Worm (Caenorhabditis elegans): ENCODE measurements around the gene nlp-80.

DNA sequence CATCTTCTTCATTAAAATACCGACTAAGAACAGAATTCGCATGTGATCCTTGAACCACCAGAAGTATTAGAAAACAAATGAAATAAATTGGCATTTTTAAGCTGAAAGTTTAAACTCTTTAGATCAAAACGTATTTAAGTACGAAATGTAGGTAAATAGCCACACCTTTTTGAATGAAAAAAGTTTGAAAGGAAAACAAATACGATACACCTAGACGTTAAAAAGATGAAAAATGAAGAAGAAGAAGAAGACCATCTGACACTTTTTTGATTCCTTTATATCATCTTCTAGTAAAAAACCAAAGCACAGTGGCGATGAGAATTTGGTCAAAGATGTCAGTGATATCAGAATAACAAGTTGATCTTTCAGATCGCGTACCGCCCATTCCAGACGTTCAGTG lies 30.5 kb upstream of the nlp-80 start, which contains the start of gene Y42A5A.3:
- no peak for TF ChIP-seq snpc-4 (tag; optimal IDR thresholded peaks at IDR 0.05)
- TF ChIP-seq mdl-1 (tag; optimal IDR thresholded peaks at IDR 0.05), result no peak
- TF ChIP-seq lin-39 (tag; optimal IDR thresholded peaks at IDR 0.05), result no peak
- TF ChIP-seq ceh-16 (tag; optimal IDR thresholded peaks at IDR 0.05), result no peak
- no peak for TF ChIP-seq ama-1 (optimal IDR thresholded peaks at IDR 0.05)
- no peak for TF ChIP-seq elt-2 (tag; optimal IDR thresholded peaks at IDR 0.05)
- TF ChIP-seq zag-1 (tag; optimal IDR thresholded peaks at IDR 0.05), result no peak
- TF ChIP-seq nhr-12 (tag; optimal IDR thresholded peaks at IDR 0.05), result no peak
- no peak for TF ChIP-seq ztf-11 (tag; optimal IDR thresholded peaks at IDR 0.05)
- TF ChIP-seq elt-1 (tag; optimal IDR thresholded peaks at IDR 0.05), result no peak
- no peak for TF ChIP-seq egl-27 (tag; optimal IDR thresholded peaks at IDR 0.05)
- no peak for TF ChIP-seq ZK546.5 (tag; optimal IDR thresholded peaks at IDR 0.05)
- TF ChIP-seq elt-3 (tag; optimal IDR thresholded peaks at IDR 0.05), result no peak
- no peak for TF ChIP-seq pqm-1 (tag; optimal IDR thresholded peaks at IDR 0.05)

All from whole organism, L3 larva.